Worm (Caenorhabditis elegans) whole organism, mixed stage, embryonic: ENCODE measurements around the gene K04C1.3.

Experiments
- ces-1 ChIP-seq: fragments of 150-350 bp; optimal IDR thresholded peaks from 2 replicates; lab custom pipeline; 2014; ENCODE audit warnings: missing biosample characterization, missing genetic modification reagents, missing genetic modification characterization
- elt-3 ChIP-seq: fragments of 150-350 bp; optimal IDR thresholded peaks from 2 replicates; lab custom pipeline; 2014; ENCODE audit warnings: missing biosample characterization, missing genetic modification characterization
- ham-2 ChIP-seq: fragments of 200-800 bp; sonication (Bioruptor generic); optimal IDR thresholded peaks from 2 replicates; lab custom pipeline; 2018; ENCODE audit warnings: mild to moderate bottlenecking, missing genetic modification characterization, missing compliant biosample characterization
- lin-13 ChIP-seq: fragments of 150-350 bp; optimal IDR thresholded peaks from 2 replicates; lab custom pipeline; 2014; ENCODE audit warnings: missing biosample characterization, missing genetic modification characterization
- lin-32 ChIP-seq: fragments of 200-800 bp; sonication (Bioruptor generic); optimal IDR thresholded peaks from 2 replicates; lab custom pipeline; 2018; ENCODE audit warnings: mild to moderate bottlenecking, missing genetic modification characterization, missing compliant biosample characterization
- lsy-2 ChIP-seq: fragments of 150-350 bp; optimal IDR thresholded peaks from 2 replicates; lab custom pipeline; 2014; ENCODE audit warnings: missing biosample characterization, missing genetic modification characterization
- nhr-237 ChIP-seq: fragments of 150-350 bp; optimal IDR thresholded peaks from 2 replicates; lab custom pipeline; 2014; ENCODE audit warnings: missing biosample characterization, missing genetic modification characterization
- pha-4 ChIP-seq: fragments of 150-350 bp; optimal IDR thresholded peaks from 2 replicates; lab custom pipeline; 2018; ENCODE audit warnings: missing biosample characterization, missing genetic modification reagents, missing genetic modification characterization
- snpc-4 ChIP-seq: fragments of 150-350 bp; optimal IDR thresholded peaks from 2 replicates; lab custom pipeline; 2014; ENCODE audit warnings: missing biosample characterization, missing genetic modification characterization
- tbx-8 ChIP-seq: fragments of 200-800 bp; sonication (Bioruptor generic); optimal IDR thresholded peaks from 2 replicates; lab custom pipeline; 2018; ENCODE audit warnings: mild to moderate bottlenecking, missing genetic modification characterization, moderate library complexity, missing compliant biosample characterization
- unc-39 ChIP-seq: fragments of 150-350 bp; optimal IDR thresholded peaks from 2 replicates; lab custom pipeline; 2014; ENCODE audit warnings: missing biosample characterization, missing genetic modification characterization
- unc-62 ChIP-seq: fragments of 150-350 bp; optimal IDR thresholded peaks from 2 replicates; lab custom pipeline; 2014; ENCODE audit warnings: missing biosample characterization, missing genetic modification reagents, missing genetic modification characterization

DNA sequence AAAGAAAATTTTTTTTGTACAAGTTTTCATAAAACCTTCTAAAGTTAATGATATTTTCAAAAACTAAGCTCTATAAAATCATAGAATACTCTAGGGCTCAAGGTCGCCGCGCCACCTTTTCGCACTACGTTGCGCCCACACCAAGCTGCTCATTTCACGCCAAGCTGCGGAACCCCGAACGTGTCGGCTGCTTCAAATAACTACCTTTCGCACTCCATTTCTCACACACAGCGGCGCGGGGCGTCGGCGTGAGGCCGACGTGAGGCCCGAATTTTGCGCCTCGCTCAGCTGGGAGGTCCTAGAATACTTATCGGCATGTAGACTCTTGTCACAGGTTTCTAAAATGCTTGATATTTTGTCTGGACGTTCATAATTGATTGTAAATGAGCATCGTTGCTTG is 11.2 kb downstream of the K04C1.3 start:
- TF ChIP-seq lin-13 (tag; lab: Kevin White, UChicago) (no peak), tbx-8 (GFP tag; lab: Kevin White, UChicago) (no peak), unc-39 (tag; lab: Kevin White, UChicago) (no peak), lsy-2 (tag; lab: Kevin White, UChicago) (no peak), snpc-4 (tag; lab: Kevin White, UChicago) (no peak), ces-1 (GFP tag; lab: Kevin White, UChicago) (no peak), ham-2 (GFP tag; lab: Kevin White, UChicago) (no peak), unc-62 (GFP tag; lab: Kevin White, UChicago) (no peak), pha-4 (no peak), elt-3 (no peak), nhr-237 (tag; lab: Kevin White, UChicago) (no peak), lin-32 (GFP tag; lab: Kevin White, UChicago) (no peak)
